Worm (Caenorhabditis elegans) whole organism, young adult: ENCODE measurements around the gene E02C12.6.

Experiments used
- mes-4 ChIP-seq: sonication (generic microtip); optimal IDR thresholded peaks from 2 replicates; lab custom pipeline; 2016; ENCODE audit warnings: missing genotype, missing genetic modification characterization, missing compliant biosample characterization
- nhr-80 ChIP-seq: sonication (generic microtip); optimal IDR thresholded peaks from 2 replicates; lab custom pipeline; 2016; ENCODE audit warnings: missing genetic modification characterization, missing compliant biosample characterization

Gene E02C12.6

ce11 chrV:9321185-9321584 is 49.7 kb downstream of the E02C12.6 start, which contains the start of gene F44A2.7:
F44A2.7 (plus strand) TSS chrV:9321485.
- TF ChIP-seq nhr-80 (tag; lab: Kevin White, UChicago), result peak; percentile 33
- TF ChIP-seq mes-4 (tag; lab: Kevin White, UChicago), result no peak
